Fruit fly (Drosophila melanogaster) whole organism, pupa: ENCODE data around the gene mop.

Experiments used
- CG10348 ChIP-seq: fragments of 200-800 bp; sonication (Bioruptor generic); IDR thresholded peaks from 2 replicates; pipeline ENCODE4 v1.3.6; 2022; ENCODE audit warnings: missing biosample characterization, missing genetic modification characterization
- CG12605 ChIP-seq: fragments of 200-800 bp; sonication (Bioruptor generic); IDR thresholded peaks from 2 replicates; pipeline ENCODE4 v1.3.6; 2022; ENCODE audit warnings: missing biosample characterization, missing genetic modification characterization
- CG13204 ChIP-seq: fragments of 200-800 bp; sonication (Bioruptor generic); optimal IDR thresholded peaks from 2 replicates; lab custom pipeline; 2018; ENCODE audit warnings: missing biosample characterization, mild to moderate bottlenecking, missing genetic modification characterization, moderate library complexity
- CG14655 ChIP-seq: fragments of 200-800 bp; sonication (Bioruptor generic); optimal IDR thresholded peaks from 3 replicates; lab custom pipeline; 2017; ENCODE audit warnings: mild to moderate bottlenecking, missing biosample characterization, missing genetic modification reagents, missing genetic modification characterization
- CG15710 ChIP-seq: fragments of 200-800 bp; sonication (Bioruptor generic); optimal IDR thresholded peaks from 2 replicates; lab custom pipeline; 2018; ENCODE audit warnings: missing biosample characterization, mild to moderate bottlenecking, missing genetic modification characterization, moderate library complexity
- CG17806 ChIP-seq: fragments of 200-800 bp; sonication (Bioruptor generic); optimal IDR thresholded peaks from 2 replicates; lab custom pipeline; 2018; ENCODE audit warnings: missing biosample characterization, mild to moderate bottlenecking, missing genetic modification characterization, moderate library complexity
- CG32121 ChIP-seq: fragments of 200-800 bp; sonication (Bioruptor generic); IDR thresholded peaks from 2 replicates; pipeline ENCODE4 v1.3.6; 2022; ENCODE audit warnings: missing biosample characterization, missing genetic modification characterization
- CG34367 ChIP-seq: fragments of 200-800 bp; sonication (Bioruptor generic); optimal IDR thresholded peaks from 2 replicates; lab custom pipeline; 2018; ENCODE audit warnings: missing biosample characterization, mild to moderate bottlenecking, missing genetic modification characterization
- CG4496 ChIP-seq: fragments of 200-800 bp; sonication (Bioruptor generic); IDR thresholded peaks from 3 replicates; pipeline ENCODE4 v1.3.6; 2022; ENCODE audit warnings: missing biosample characterization, missing genetic modification characterization
- CG8159 ChIP-seq: fragments of 200-800 bp; sonication (Bioruptor generic); optimal IDR thresholded peaks from 3 replicates; lab custom pipeline; 2018; ENCODE audit warnings: missing biosample characterization, mild to moderate bottlenecking, missing genetic modification characterization, moderate library complexity
- CG8301 ChIP-seq: fragments of 200-800 bp; sonication (Bioruptor generic); optimal IDR thresholded peaks from 2 replicates; lab custom pipeline; 2018; ENCODE audit warnings: missing biosample characterization, mild to moderate bottlenecking, missing genetic modification characterization
- CG9948 ChIP-seq: fragments of 200-800 bp; sonication (Bioruptor generic); optimal IDR thresholded peaks from 2 replicates; lab custom pipeline; 2018; ENCODE audit warnings: missing biosample characterization, mild to moderate bottlenecking, missing genetic modification characterization, moderate library complexity
- D1 ChIP-seq: fragments of 200-800 bp; sonication (Bioruptor generic); optimal IDR thresholded peaks from 2 replicates; lab custom pipeline; 2018; ENCODE audit warnings: missing biosample characterization, mild to moderate bottlenecking, missing genetic modification characterization, moderate library complexity
- EcR ChIP-seq: fragments of 200-800 bp; sonication (Bioruptor generic); optimal IDR thresholded peaks from 3 replicates; lab custom pipeline; 2019; ENCODE audit warnings: missing biosample characterization, missing genetic modification characterization, mild to moderate bottlenecking, moderate library complexity, missing genetic modification reagents
- Ets98B ChIP-seq: fragments of 200-800 bp; sonication (Bioruptor generic); IDR thresholded peaks from 2 replicates; pipeline ENCODE4 v1.3.6; 2022; ENCODE audit warnings: missing biosample characterization, missing genetic modification characterization
- Pif1A ChIP-seq: fragments of 200-800 bp; sonication (Bioruptor generic); optimal IDR thresholded peaks from 3 replicates; lab custom pipeline; 2016; ENCODE audit warnings: missing biosample characterization, missing genetic modification characterization
- Pif1B ChIP-seq: fragments of 200-800 bp; sonication (Bioruptor generic); optimal IDR thresholded peaks from 3 replicates; lab custom pipeline; 2016; ENCODE audit warnings: missing biosample characterization, missing genetic modification characterization
- Snoo ChIP-seq: fragments of 200-800 bp; sonication (Bioruptor generic); optimal IDR thresholded peaks from 3 replicates; lab custom pipeline; 2017; ENCODE audit warnings: missing biosample characterization, mild to moderate bottlenecking, missing genetic modification characterization, inconsistent platforms
- fd96Ca ChIP-seq: fragments of 200-800 bp; sonication (Bioruptor generic); IDR thresholded peaks from 3 replicates; pipeline ENCODE4 v1.3.6; 2022; ENCODE audit warnings: missing biosample characterization, missing genetic modification characterization
- gl ChIP-seq: fragments of 200-800 bp; sonication (Bioruptor generic); optimal IDR thresholded peaks from 2 replicates; lab custom pipeline; 2018; ENCODE audit warnings: missing biosample characterization, mild to moderate bottlenecking, missing genetic modification characterization
- rn ChIP-seq: fragments of 200-800 bp; sonication (Bioruptor generic); IDR thresholded peaks from 2 replicates; pipeline ENCODE4 v1.3.6; 2022; ENCODE audit warnings: missing biosample characterization, missing genetic modification characterization

mop gene

DNA sequence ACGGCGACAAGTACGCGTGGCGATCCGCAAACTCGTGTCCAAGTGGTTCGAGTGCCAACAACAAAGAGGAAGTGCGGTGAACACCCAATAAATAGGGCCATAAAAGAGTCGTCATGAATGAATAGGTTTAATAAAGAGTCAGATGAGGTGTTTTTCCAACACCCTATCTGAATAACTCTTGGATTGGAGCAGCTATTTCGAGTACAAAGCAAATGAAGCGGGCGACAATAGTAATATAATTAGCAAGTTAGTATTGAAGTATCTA, 7.4 kb upstream of the mop start:
- TF ChIP-seq CG4496 (GFP tag; lab: Robert Waterston, UW), result no peak
- no peak for TF ChIP-seq CG14655 (GFP tag; lab: Kevin White, UChicago)
- no peak for TF ChIP-seq Ets98B (GFP tag; lab: Robert Waterston, UW)
- no peak for TF ChIP-seq CG15710 (tag; lab: Kevin White, UChicago)
- no peak for TF ChIP-seq CG13204
- TF ChIP-seq rn, result no peak

DNA sequence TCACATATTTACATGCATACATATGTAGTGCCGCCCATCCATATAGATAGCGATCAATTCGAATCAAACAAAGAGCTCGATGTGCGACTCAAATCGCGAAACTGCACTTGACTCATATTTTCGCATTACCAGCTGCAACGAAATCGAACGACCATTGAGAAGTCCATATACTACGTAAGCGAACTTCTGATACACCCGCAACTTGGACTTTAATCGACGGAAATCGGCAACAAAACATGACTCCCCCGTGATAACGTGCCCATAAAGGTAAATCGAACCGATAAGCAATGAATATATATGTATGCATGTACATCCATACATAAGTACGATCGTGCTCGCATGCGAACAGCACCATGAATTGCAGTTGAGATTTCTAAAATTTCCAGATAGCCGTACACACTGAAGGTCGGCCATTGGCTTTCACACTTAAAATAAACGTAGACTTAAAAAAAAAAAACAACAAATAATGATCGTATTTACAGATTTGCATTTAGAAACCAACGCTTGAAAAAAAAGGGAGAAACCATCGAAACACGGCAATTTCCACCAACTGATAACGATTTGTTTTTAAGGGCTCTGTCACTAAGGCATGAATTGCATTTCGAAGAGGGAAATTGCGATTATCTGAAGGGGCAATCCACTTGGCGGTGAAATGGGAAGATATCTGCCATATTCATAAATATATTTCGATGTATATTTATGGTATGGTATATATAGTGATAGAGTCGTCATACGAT, 6.9 kb upstream of the mop start:
- TF ChIP-seq EcR (GFP tag; lab: Kevin White, UChicago) (peak; percentile 1), CG10348 (GFP tag; lab: Robert Waterston, UW) (no peak), gl (tag; lab: Kevin White, UChicago) (peak; percentile 23), CG12605 (no peak), fd96Ca (GFP tag; lab: Robert Waterston, UW) (no peak)

DNA sequence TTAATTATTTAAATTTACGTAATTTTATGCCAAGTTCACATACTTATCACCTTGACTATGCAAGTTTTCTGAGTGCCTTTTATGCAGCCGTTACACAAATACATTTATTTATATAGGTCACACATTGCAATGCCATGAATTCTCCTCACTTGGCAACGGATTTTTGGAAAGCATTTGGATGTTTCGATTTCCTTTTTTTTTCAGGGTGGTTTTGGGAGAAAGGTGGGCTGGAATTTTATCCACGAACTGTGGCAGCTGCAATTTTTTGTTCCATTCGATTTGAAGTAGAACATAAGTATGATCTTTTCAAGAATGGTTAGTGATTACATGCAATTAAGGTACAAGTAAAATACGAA, 5.9 kb upstream of the mop start:
- TF ChIP-seq D1 (tag; lab: Kevin White, UChicago), result no peak
- TF ChIP-seq CG15710 (tag; lab: Kevin White, UChicago), result no peak
- no peak for TF ChIP-seq fd96Ca (GFP tag; lab: Robert Waterston, UW)
- no peak for TF ChIP-seq Snoo (tag; lab: Kevin White, UChicago)
- no peak for TF ChIP-seq CG8159 (tag; lab: Kevin White, UChicago)
- no peak for TF ChIP-seq CG4496 (GFP tag; lab: Robert Waterston, UW)
- no peak for TF ChIP-seq CG8301
- no peak for TF ChIP-seq CG13204
- TF ChIP-seq, all 21 proteins: peak for 0

DNA sequence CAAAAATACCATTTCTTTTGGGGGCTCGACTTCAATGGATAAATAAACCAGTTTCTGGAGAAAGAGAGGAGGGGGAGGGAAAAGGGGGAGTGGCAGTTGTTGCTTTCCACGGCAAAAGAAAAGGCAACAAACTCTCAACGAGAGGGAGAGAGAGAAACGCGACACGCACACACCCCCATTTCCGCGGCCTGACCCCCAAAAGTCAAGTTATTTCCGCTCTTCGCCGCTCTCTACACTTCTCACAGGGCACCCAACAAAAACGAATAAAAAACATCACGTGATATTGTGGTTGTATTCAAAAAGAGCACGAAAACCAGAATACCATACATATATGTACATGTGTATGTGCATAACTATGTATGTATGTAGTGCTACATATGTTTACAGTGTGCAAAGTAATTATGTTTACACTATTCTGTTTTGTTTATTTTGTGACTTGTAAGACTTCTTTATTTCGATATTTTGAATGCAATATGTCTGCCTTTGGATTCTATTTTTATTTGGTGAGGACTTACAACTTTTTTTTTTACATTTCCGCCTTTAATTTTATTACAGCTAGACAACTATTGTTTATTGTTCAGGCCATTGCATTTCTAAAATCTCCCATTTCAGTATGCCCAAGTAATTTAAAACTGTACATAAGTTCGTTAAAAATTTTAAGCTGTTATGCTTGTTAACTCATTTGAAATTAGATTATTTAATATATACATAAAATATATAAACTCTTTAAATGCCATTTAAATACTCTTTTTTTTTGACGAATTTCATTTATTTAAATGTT, 5.3 kb upstream of the mop start:
- peak; percentile 97 for TF ChIP-seq EcR (GFP tag; lab: Kevin White, UChicago)
- TF ChIP-seq CG32121, result no peak; the same call in none of the 2 replicates
- TF ChIP-seq fd96Ca (GFP tag; lab: Robert Waterston, UW), result 0 out of 3 replicates have a peak, but pooled peaks have one; percentile 54
- TF ChIP-seq rn, result no peak
- peak; percentile 54; the same call in 1 of the 2 replicates for TF ChIP-seq Ets98B (GFP tag; lab: Robert Waterston, UW)
- TF ChIP-seq CG17806 (tag; lab: Kevin White, UChicago), result peak; percentile 33
- TF ChIP-seq gl (tag; lab: Kevin White, UChicago), result peak; percentile 90
- peak; percentile 70 for TF ChIP-seq Snoo (tag; lab: Kevin White, UChicago)
- peak; percentile 62 for TF ChIP-seq CG8159 (tag; lab: Kevin White, UChicago)
- TF ChIP-seq CG15710 (tag; lab: Kevin White, UChicago), result peak; percentile 53
- no peak for TF ChIP-seq CG10348 (GFP tag; lab: Robert Waterston, UW)
- TF ChIP-seq CG34367 (tag; lab: Kevin White, UChicago), result peak; percentile 57
- peak; percentile 32 for TF ChIP-seq Pif1B (GFP tag; lab: Kevin White, UChicago)
- TF ChIP-seq CG12605, result peak; percentile 81
- TF ChIP-seq CG8301, result peak; percentile 21
- no peak; the same call in 1 of the 3 replicates for TF ChIP-seq CG4496 (GFP tag; lab: Robert Waterston, UW)
- TF ChIP-seq Pif1A (GFP tag; lab: Kevin White, UChicago), result peak; percentile 20
- peak; percentile 57 for TF ChIP-seq CG14655 (GFP tag; lab: Kevin White, UChicago)
- TF ChIP-seq D1 (tag; lab: Kevin White, UChicago), result peak; percentile 65
- peak; percentile 70 for TF ChIP-seq CG13204
- peak; percentile 34 for TF ChIP-seq CG9948

DNA sequence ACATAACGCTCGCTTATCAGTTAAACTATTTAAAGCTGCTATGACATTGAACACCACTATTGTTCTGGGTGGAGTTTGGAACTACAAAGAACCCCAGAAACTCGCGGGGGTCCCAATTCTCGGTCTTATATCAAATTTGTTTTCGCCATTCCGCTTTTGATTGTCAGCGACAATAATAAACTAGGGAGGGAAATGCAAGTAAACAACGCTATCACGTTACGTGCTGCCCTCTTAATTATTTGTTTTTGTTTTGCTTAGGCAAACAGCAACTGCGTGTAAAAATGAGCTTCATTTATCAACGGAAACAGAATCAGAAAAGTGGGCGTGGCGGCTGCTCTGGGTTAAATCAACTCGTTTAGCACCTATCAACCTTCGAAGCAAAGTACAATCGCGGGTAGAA, 4.3 kb upstream of the mop start:
- TF ChIP-seq fd96Ca (GFP tag; lab: Robert Waterston, UW) (no peak), Snoo (tag; lab: Kevin White, UChicago) (no peak), CG17806 (tag; lab: Kevin White, UChicago) (no peak)

DNA sequence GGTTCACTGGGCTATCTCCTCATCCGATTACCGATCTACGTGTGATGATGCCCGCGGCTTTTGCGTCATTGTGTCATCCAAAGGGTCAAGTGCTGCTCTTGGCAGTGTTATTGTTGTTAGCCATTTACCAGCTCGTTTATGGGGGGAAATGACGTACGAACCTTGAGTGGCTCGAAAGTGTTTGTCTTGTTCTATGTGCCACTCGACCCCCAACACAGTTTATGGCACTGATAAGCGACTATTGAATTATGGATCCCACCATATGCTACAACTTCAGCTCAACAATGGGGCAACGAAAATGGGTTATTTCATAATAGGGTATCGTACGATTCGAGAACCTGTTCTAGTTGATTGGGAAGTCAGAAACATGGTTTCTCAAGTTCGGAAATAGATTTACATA, 3.4 kb upstream of the mop start:
- TF ChIP-seq CG32121 (no peak), Snoo (tag; lab: Kevin White, UChicago) (no peak), CG15710 (tag; lab: Kevin White, UChicago) (no peak), D1 (tag; lab: Kevin White, UChicago) (no peak), CG13204 (no peak), Ets98B (GFP tag; lab: Robert Waterston, UW) (no peak), Pif1A (GFP tag; lab: Kevin White, UChicago) (no peak), CG14655 (GFP tag; lab: Kevin White, UChicago) (no peak), CG8301 (no peak), fd96Ca (GFP tag; lab: Robert Waterston, UW) (no peak), rn (no peak), EcR (GFP tag; lab: Kevin White, UChicago) (no peak)
